Fruit fly (Drosophila melanogaster) whole organism, prepupa: ENCODE results near the gene ara.

Source experiments
- Blimp-1 ChIP-seq: fragments of 200-800 bp; sonication (Bioruptor generic); optimal IDR thresholded peaks from 3 replicates; lab custom pipeline; 2017; ENCODE audit warnings: missing biosample characterization, missing genetic modification characterization, mild to moderate bottlenecking, moderate library complexity, missing genetic modification reagents
- CG10631 ChIP-seq: fragments of 200-800 bp; sonication (Bioruptor generic); optimal IDR thresholded peaks from 2 replicates; lab custom pipeline; 2016; ENCODE audit warnings: missing biosample characterization, missing genetic modification characterization
- CG11294 ChIP-seq: fragments of 200-800 bp; sonication (Bioruptor generic); IDR thresholded peaks from 2 replicates; pipeline ENCODE4 v1.3.6; 2022; ENCODE audit warnings: missing biosample characterization, missing genetic modification characterization
- CG16779 ChIP-seq: fragments of 200-800 bp; sonication (Bioruptor generic); optimal IDR thresholded peaks from 3 replicates; lab custom pipeline; 2017; ENCODE audit warnings: missing biosample characterization, mild to moderate bottlenecking, missing genetic modification characterization
- CG31627 ChIP-seq: fragments of 200-800 bp; sonication (Bioruptor generic); optimal IDR thresholded peaks from 3 replicates; lab custom pipeline; 2016; ENCODE audit warnings: missing biosample characterization, missing genetic modification characterization
- CG32006 ChIP-seq: fragments of 200-800 bp; sonication (Bioruptor generic); optimal IDR thresholded peaks from 3 replicates; lab custom pipeline; 2017; ENCODE audit warnings: missing biosample characterization, mild to moderate bottlenecking, missing genetic modification characterization
- CG34406 ChIP-seq: fragments of 200-800 bp; sonication (Bioruptor generic); optimal IDR thresholded peaks from 3 replicates; lab custom pipeline; 2016; ENCODE audit warnings: missing biosample characterization, missing genetic modification characterization
- CG3919 ChIP-seq: fragments of 200-800 bp; sonication (Bioruptor generic); optimal IDR thresholded peaks from 3 replicates; lab custom pipeline; 2016; ENCODE audit warnings: missing biosample characterization, missing genetic modification characterization
- CG4318 ChIP-seq: fragments of 200-800 bp; sonication (Bioruptor generic); optimal IDR thresholded peaks from 3 replicates; lab custom pipeline; 2017; ENCODE audit warnings: missing biosample characterization, mild to moderate bottlenecking, missing genetic modification characterization
- CG6163 ChIP-seq: fragments of 200-800 bp; sonication (Bioruptor generic); IDR thresholded peaks from 3 replicates; pipeline ENCODE4 v1.3.6; 2022; ENCODE audit warnings: missing biosample characterization, missing genetic modification characterization
- CG6276 ChIP-seq: fragments of 200-800 bp; sonication (Bioruptor generic); optimal IDR thresholded peaks from 2 replicates; lab custom pipeline; 2017; ENCODE audit warnings: missing biosample characterization, mild to moderate bottlenecking, missing genetic modification characterization
- CG6792 ChIP-seq: fragments of 200-800 bp; sonication (Bioruptor generic); optimal IDR thresholded peaks from 3 replicates; lab custom pipeline; 2016; ENCODE audit warnings: missing biosample characterization, missing genetic modification characterization
- CG6808 ChIP-seq: fragments of 200-800 bp; sonication (Bioruptor generic); optimal IDR thresholded peaks from 3 replicates; lab custom pipeline; 2017; ENCODE audit warnings: missing biosample characterization, missing genetic modification characterization, mild to moderate bottlenecking, moderate library complexity, missing genetic modification reagents
- CG7368 ChIP-seq: fragments of 200-800 bp; sonication (Bioruptor generic); optimal IDR thresholded peaks from 3 replicates; lab custom pipeline; 2016; ENCODE audit warnings: missing biosample characterization, missing genetic modification characterization
- CG8119 ChIP-seq: fragments of 200-800 bp; sonication (Bioruptor generic); IDR thresholded peaks from 3 replicates; pipeline ENCODE4 v1.3.6; 2022; ENCODE audit warnings: missing biosample characterization, missing genetic modification characterization
- CG8319 ChIP-seq: fragments of 200-800 bp; sonication (Bioruptor generic); optimal IDR thresholded peaks from 3 replicates; lab custom pipeline; 2016; ENCODE audit warnings: missing biosample characterization, missing genetic modification characterization
- CG8632 ChIP-seq: fragments of 200-800 bp; sonication (Bioruptor generic); optimal IDR thresholded peaks from 3 replicates; lab custom pipeline; 2016; ENCODE audit warnings: missing biosample characterization, missing genetic modification characterization
- CG9139 ChIP-seq: fragments of 200-800 bp; sonication (Bioruptor generic); optimal IDR thresholded peaks from 3 replicates; lab custom pipeline; 2017; ENCODE audit warnings: missing biosample characterization, mild to moderate bottlenecking, missing genetic modification characterization
- Eip78C ChIP-seq: fragments of 200-800 bp; sonication (Bioruptor generic); peaks from one replicate; lab custom pipeline; 2016; ENCODE audit warnings: missing biosample characterization, missing genetic modification characterization
- Eip93F ChIP-seq: fragments of 200-800 bp; sonication (Bioruptor generic); optimal IDR thresholded peaks from 2 replicates; lab custom pipeline; 2016; ENCODE audit warnings: missing biosample characterization, mild to moderate bottlenecking, missing genetic modification characterization
- Ets21C ChIP-seq: fragments of 200-800 bp; sonication (Bioruptor generic); optimal IDR thresholded peaks from 3 replicates; lab custom pipeline; 2016; ENCODE audit warnings: missing biosample characterization, missing genetic modification characterization
- Ets96B ChIP-seq: fragments of 200-800 bp; optimal IDR thresholded peaks from 2 replicates; lab custom pipeline; 2019; ENCODE audit warnings: missing biosample characterization, mild to moderate bottlenecking, missing genetic modification characterization, moderate library complexity
- Hr38 ChIP-seq: sonication (Bioruptor generic); optimal IDR thresholded peaks from 2 replicates; lab custom pipeline; 2016; ENCODE audit warnings: missing biosample characterization, missing genetic modification characterization
- Hr39 ChIP-seq: fragments of 200-800 bp; sonication (Bioruptor generic); optimal IDR thresholded peaks from 2 replicates; lab custom pipeline; 2016; ENCODE audit warnings: missing biosample characterization, missing genetic modification characterization
- Hr4 ChIP-seq: fragments of 200-800 bp; sonication (Bioruptor generic); optimal IDR thresholded peaks from 3 replicates; lab custom pipeline; 2016; ENCODE audit warnings: missing biosample characterization, missing genetic modification characterization
- Lpt ChIP-seq: fragments of 200-800 bp; sonication (Bioruptor generic); optimal IDR thresholded peaks from 3 replicates; lab custom pipeline; 2016; ENCODE audit warnings: missing biosample characterization, missing genetic modification characterization
- Met ChIP-seq: fragments of 200-800 bp; sonication (Bioruptor generic); optimal IDR thresholded peaks from 3 replicates; lab custom pipeline; 2016; ENCODE audit warnings: missing biosample characterization, missing genetic modification characterization
- Sox102F ChIP-seq: fragments of 200-800 bp; sonication (Bioruptor generic); optimal IDR thresholded peaks from 2 replicates; lab custom pipeline; 2016; ENCODE audit warnings: missing biosample characterization, mild to moderate bottlenecking, missing genetic modification characterization
- Sox14 ChIP-seq: fragments of 200-800 bp; sonication (Bioruptor generic); optimal IDR thresholded peaks from 3 replicates; lab custom pipeline; 2016; ENCODE audit warnings: missing biosample characterization, missing genetic modification characterization
- Sox15 ChIP-seq: fragments of 200-800 bp; sonication (Bioruptor generic); optimal IDR thresholded peaks from 3 replicates; lab custom pipeline; 2016; ENCODE audit warnings: missing biosample characterization, missing genetic modification characterization
- achi ChIP-seq: fragments of 200-800 bp; sonication (Bioruptor generic); optimal IDR thresholded peaks from 3 replicates; lab custom pipeline; 2016; ENCODE audit warnings: missing biosample characterization, missing genetic modification characterization
- acj6 ChIP-seq: fragments of 200-800 bp; sonication (Bioruptor generic); optimal IDR thresholded peaks from 3 replicates; lab custom pipeline; 2016; ENCODE audit warnings: missing biosample characterization, missing genetic modification characterization
- cyc ChIP-seq: fragments of 200-800 bp; sonication (Bioruptor generic); optimal IDR thresholded peaks from 3 replicates; lab custom pipeline; 2016; ENCODE audit warnings: missing biosample characterization, missing genetic modification characterization
- dac ChIP-seq: fragments of 200-800 bp; sonication (Bioruptor generic); optimal IDR thresholded peaks from 2 replicates; lab custom pipeline; 2017; ENCODE audit warnings: missing biosample characterization, mild to moderate bottlenecking, missing genetic modification characterization
- dsx ChIP-seq: fragments of 200-800 bp; optimal IDR thresholded peaks from 3 replicates; lab custom pipeline; 2019; ENCODE audit warnings: missing biosample characterization, mild to moderate bottlenecking, missing genetic modification characterization, moderate library complexity; ENCODE audit not compliant: poor library complexity, severe bottlenecking
- esn ChIP-seq: fragments of 200-800 bp; sonication (Bioruptor generic); optimal IDR thresholded peaks from 2 replicates; lab custom pipeline; 2016; ENCODE audit warnings: missing biosample characterization, mild to moderate bottlenecking, missing genetic modification characterization, moderate library complexity
- fd59A ChIP-seq: fragments of 200-800 bp; sonication (Bioruptor generic); optimal IDR thresholded peaks from 2 replicates; lab custom pipeline; 2017; ENCODE audit warnings: missing biosample characterization, mild to moderate bottlenecking, missing genetic modification characterization, missing genetic modification reagents
- fd85E ChIP-seq: fragments of 200-800 bp; sonication (Bioruptor generic); optimal IDR thresholded peaks from 3 replicates; lab custom pipeline; 2016; ENCODE audit warnings: missing biosample characterization, missing genetic modification characterization
- fkh ChIP-seq: fragments of 200-800 bp; sonication (Bioruptor generic); optimal IDR thresholded peaks from 3 replicates; lab custom pipeline; 2017; ENCODE audit warnings: missing biosample characterization, mild to moderate bottlenecking, missing genetic modification characterization, moderate library complexity
- lz ChIP-seq: fragments of 200-800 bp; sonication (Bioruptor generic); optimal IDR thresholded peaks from 3 replicates; lab custom pipeline; 2016; ENCODE audit warnings: missing biosample characterization, missing genetic modification characterization
- net ChIP-seq: fragments of 200-800 bp; sonication (Bioruptor generic); optimal IDR thresholded peaks from 3 replicates; lab custom pipeline; 2016; ENCODE audit warnings: missing biosample characterization, missing genetic modification characterization
- salr ChIP-seq, 2 experiments: fragments of 200-800 bp; sonication (Bioruptor generic); optimal IDR thresholded peaks; 3 replicates each; lab custom pipeline; 2016 to 2018; ENCODE audit warnings: missing biosample characterization in 2 of 2, missing genetic modification characterization in 2 of 2, mild to moderate bottlenecking in 1 of 2
- spab ChIP-seq: fragments of 200-800 bp; sonication (Bioruptor generic); optimal IDR thresholded peaks from 2 replicates; lab custom pipeline; 2017; ENCODE audit warnings: missing biosample characterization, mild to moderate bottlenecking, missing genetic modification characterization, missing genetic modification reagents
- ss ChIP-seq, 2 experiments: fragments of 200-800 bp; sonication (Bioruptor generic); optimal IDR thresholded peaks; 2 replicates in 1 of 2; 3 replicates in 1 of 2; lab custom pipeline; 2017 to 2018; ENCODE audit warnings: mild to moderate bottlenecking in 2 of 2, missing biosample characterization in 2 of 2, missing genetic modification characterization in 2 of 2, moderate library complexity in 1 of 2
- svp ChIP-seq: fragments of 200-800 bp; sonication (Bioruptor generic); peaks from one replicate; lab custom pipeline; 2016; ENCODE audit warnings: missing biosample characterization, missing genetic modification characterization
- topi ChIP-seq: fragments of 200-800 bp; sonication (Bioruptor generic); optimal IDR thresholded peaks from 3 replicates; lab custom pipeline; 2016; ENCODE audit warnings: missing biosample characterization, missing genetic modification characterization
- vri ChIP-seq: fragments of 200-800 bp; sonication (Bioruptor generic); optimal IDR thresholded peaks from 3 replicates; lab custom pipeline; 2016; ENCODE audit warnings: missing biosample characterization, mild to moderate bottlenecking, missing genetic modification characterization

ara gene

DNA sequence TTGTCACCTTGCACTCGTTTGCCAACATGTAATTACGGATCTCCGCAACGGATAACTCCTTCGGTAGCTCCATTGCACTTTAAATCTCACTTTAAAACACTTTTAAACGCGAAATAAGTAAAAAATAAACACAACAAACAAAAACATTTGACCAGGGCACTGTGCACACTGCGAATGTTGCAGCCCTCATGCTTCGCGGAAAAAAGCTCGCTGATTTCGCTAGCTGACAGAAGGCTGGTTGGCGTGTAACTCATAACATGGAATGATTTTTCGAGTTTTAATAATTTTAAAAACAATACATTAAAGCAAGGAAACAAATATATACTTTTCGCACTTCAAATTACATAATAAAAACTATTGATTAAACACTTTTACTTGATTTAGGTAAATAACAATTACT lies 8.1 kb upstream of the ara start, which contains the start of gene sowah (continued):
- TF ChIP-seq acj6 = no peak
- TF ChIP-seq topi (GFP tag; lab: Kevin White, UChicago) = peak; percentile 39
- no peak for TF ChIP-seq net
- TF ChIP-seq CG6163 (GFP tag; lab: Robert Waterston, UW) = no peak
- no peak for TF ChIP-seq lz
- no peak for TF ChIP-seq CG9139 (GFP tag; lab: Kevin White, UChicago)
- TF ChIP-seq cyc = peak; percentile 54
- peak; percentile 7 for TF ChIP-seq Ets21C (GFP tag; lab: Kevin White, UChicago)
- TF ChIP-seq CG7368 (GFP tag; lab: Kevin White, UChicago) = no peak
- peak; percentile 27 for TF ChIP-seq dsx
- peak; percentile 41 for TF ChIP-seq Hr39 (GFP tag; lab: Kevin White, UChicago)
- no peak for TF ChIP-seq CG8119 (GFP tag; lab: Robert Waterston, UW)
- peak; percentile 13 for TF ChIP-seq Hr4 (GFP tag; lab: Kevin White, UChicago)
- peak; percentile 48 for TF ChIP-seq CG31627
- no peak for TF ChIP-seq CG6276 (GFP tag; lab: Kevin White, UChicago)
- TF ChIP-seq CG8319 (GFP tag; lab: Kevin White, UChicago) = no peak
- TF ChIP-seq Lpt (GFP tag; lab: Kevin White, UChicago) = no peak
- no peak for TF ChIP-seq Sox102F (GFP tag; lab: Kevin White, UChicago)
- TF ChIP-seq CG4318 = no peak
- peak; percentile 32 for TF ChIP-seq esn (GFP tag; lab: Kevin White, UChicago)
- TF ChIP-seq Sox14 (GFP tag; lab: Kevin White, UChicago) = peak; percentile 77
- no peak for TF ChIP-seq Hr38 (GFP tag; lab: Kevin White, UChicago)
- no peak for TF ChIP-seq CG16779 (tag; lab: Kevin White, UChicago)
- no peak for TF ChIP-seq CG10631 (GFP tag; lab: Kevin White, UChicago)
- no peak for TF ChIP-seq achi (GFP tag; lab: Kevin White, UChicago)
- TF ChIP-seq CG8632 = no peak
- no peak for TF ChIP-seq Blimp-1
- peak; percentile 35 for TF ChIP-seq Met (GFP tag; lab: Kevin White, UChicago)
- TF ChIP-seq fd59A = no peak
- no peak for TF ChIP-seq dac (GFP tag; lab: Kevin White, UChicago)
- peak in 1 of 2 experiments; percentile 37 for TF ChIP-seq salr (GFP tag; optimal IDR thresholded peaks at IDR 0.05; lab: Kevin White, UChicago)
- no peak for TF ChIP-seq svp (GFP tag; lab: Kevin White, UChicago)
- no peak for TF ChIP-seq vri (GFP tag; lab: Kevin White, UChicago)
- no peak for TF ChIP-seq fd85E (GFP tag; lab: Kevin White, UChicago)

DNA sequence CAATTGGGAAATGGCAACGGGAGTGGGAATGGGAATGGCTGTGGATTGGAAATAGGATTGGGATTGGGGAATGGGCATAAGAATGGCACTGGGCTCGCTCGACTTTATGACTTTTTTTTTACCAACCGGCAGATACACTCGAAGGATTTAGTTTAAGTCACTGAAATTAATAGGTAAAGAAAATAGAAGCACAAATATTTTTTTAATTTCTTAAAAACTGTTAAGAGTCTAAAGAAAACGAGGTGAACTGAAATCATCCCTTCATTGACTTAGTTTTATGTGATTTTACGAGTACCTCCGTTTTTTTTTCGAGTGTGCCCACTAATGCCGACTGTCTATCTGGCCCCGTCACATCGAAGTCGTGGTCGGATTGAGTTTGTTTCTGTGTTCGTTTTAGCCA lies 5.6 kb upstream of the ara start:
- TF ChIP-seq spab (GFP tag; lab: Kevin White, UChicago) = peak; percentile 22
- TF ChIP-seq Eip93F = no peak
- peak; percentile 20 for TF ChIP-seq CG6808 (GFP tag; lab: Kevin White, UChicago)
- TF ChIP-seq fd85E (GFP tag; lab: Kevin White, UChicago) = no peak
- TF ChIP-seq CG10631 (GFP tag; lab: Kevin White, UChicago) = peak; percentile 5
- peak; percentile 64; the same call in 2 of the 3 replicates for TF ChIP-seq CG6163 (GFP tag; lab: Robert Waterston, UW)
- TF ChIP-seq Eip78C (GFP tag; lab: Kevin White, UChicago) = peak; percentile 73
- TF ChIP-seq net = no peak
- peak; percentile 13 for TF ChIP-seq CG3919 (GFP tag; lab: Kevin White, UChicago)
- no peak for TF ChIP-seq Blimp-1
- TF ChIP-seq Ets96B (tag; lab: Kevin White, UChicago) = no peak

DNA sequence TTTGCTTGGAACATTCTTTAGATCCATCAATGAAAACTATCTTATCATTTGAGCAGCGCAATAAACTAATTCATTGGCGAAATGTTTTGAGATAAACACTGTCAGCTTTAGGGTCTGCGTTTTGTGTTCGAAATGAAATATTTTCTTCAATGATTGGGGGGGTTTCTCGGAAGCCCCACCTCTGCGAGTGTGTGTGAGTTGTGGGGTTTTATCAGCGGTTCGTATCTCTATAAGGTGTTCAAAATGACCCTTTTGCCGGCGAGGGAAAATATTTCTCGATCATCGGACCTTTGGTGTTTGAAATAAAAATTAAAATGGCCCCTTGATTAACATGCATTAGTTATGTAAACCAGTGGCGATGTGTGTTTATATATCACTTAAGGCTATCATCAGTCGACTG lies 4.5 kb downstream of the ara start:
- TF ChIP-seq net = no peak
- no peak for TF ChIP-seq Hr38 (GFP tag; lab: Kevin White, UChicago)
- no peak for TF ChIP-seq ss (GFP tag; optimal IDR thresholded peaks at IDR 0.05; lab: Kevin White, UChicago)
- no peak for TF ChIP-seq Hr4 (GFP tag; lab: Kevin White, UChicago)
- TF ChIP-seq Eip78C (GFP tag; lab: Kevin White, UChicago) = no peak
- TF ChIP-seq vri (GFP tag; lab: Kevin White, UChicago) = no peak
- TF ChIP-seq Sox15 (GFP tag; lab: Kevin White, UChicago) = no peak
- no peak for TF ChIP-seq fkh (GFP tag; lab: Kevin White, UChicago)
- TF ChIP-seq CG6792 (GFP tag; lab: Kevin White, UChicago) = no peak
- TF ChIP-seq CG34406 (GFP tag; lab: Kevin White, UChicago) = no peak
- no peak for TF ChIP-seq CG6808 (GFP tag; lab: Kevin White, UChicago)
- no peak for TF ChIP-seq CG11294 (GFP tag; lab: Robert Waterston, UW)
- TF ChIP-seq Eip93F = no peak
- TF ChIP-seq CG8119 (GFP tag; lab: Robert Waterston, UW) = no peak
- no peak for TF ChIP-seq Blimp-1
- TF ChIP-seq CG32006 (GFP tag; lab: Kevin White, UChicago) = no peak
- TF ChIP-seq salr (GFP tag; optimal IDR thresholded peaks at IDR 0.05; lab: Kevin White, UChicago) = no peak
- TF ChIP-seq CG6276 (GFP tag; lab: Kevin White, UChicago) = no peak
